Fruit fly (Drosophila melanogaster) whole organism, embryonic: ENCODE results near the gene Mpcp2.

Source experiments
- Ada2b ChIP-seq: fragments of 200-800 bp; sonication (Bioruptor generic); IDR thresholded peaks from 2 replicates; pipeline ENCODE4 v1.3.6; 2022; ENCODE audit warnings: missing biosample characterization, missing genetic modification characterization
- Bgb ChIP-seq: fragments of 200-800 bp; sonication (Bioruptor generic); IDR thresholded peaks from 2 replicates; pipeline ENCODE4 v1.3.6; 2022; ENCODE audit warnings: missing biosample characterization, missing genetic modification characterization; ENCODE audit not compliant: partially characterized antibody
- CG10959 ChIP-seq: fragments of 200-800 bp; sonication (Bioruptor generic); IDR thresholded peaks from 2 replicates; pipeline ENCODE4 v1.3.6; 2022; ENCODE audit warnings: missing biosample characterization, missing genetic modification characterization
- CG10979 ChIP-seq: fragments of 200-800 bp; sonication (Bioruptor generic); optimal IDR thresholded peaks from 2 replicates; lab custom pipeline; 2018; ENCODE audit warnings: missing biosample characterization, mild to moderate bottlenecking, missing genetic modification characterization, moderate library complexity
- CG11093 ChIP-seq: fragments of 200-800 bp; sonication (Bioruptor generic); IDR thresholded peaks from 3 replicates; pipeline ENCODE4 v1.3.6; 2022; ENCODE audit warnings: missing biosample characterization, missing genetic modification characterization
- CG11504 ChIP-seq: fragments of 200-800 bp; sonication (Bioruptor generic); optimal IDR thresholded peaks from 3 replicates; lab custom pipeline; 2019; ENCODE audit warnings: missing biosample characterization, mild to moderate bottlenecking, missing genetic modification characterization, moderate library complexity
- CG13123 ChIP-seq: fragments of 200-800 bp; sonication (Bioruptor generic); optimal IDR thresholded peaks from 2 replicates; lab custom pipeline; 2016; ENCODE audit warnings: missing biosample characterization, missing genetic modification characterization
- CG17912 ChIP-seq: fragments of 200-800 bp; sonication (Bioruptor generic); optimal IDR thresholded peaks from 2 replicates; lab custom pipeline; 2018; ENCODE audit warnings: missing biosample characterization, mild to moderate bottlenecking, missing genetic modification characterization
- CG18262 ChIP-seq: fragments of 200-800 bp; optimal IDR thresholded peaks from 3 replicates; lab custom pipeline; 2019; ENCODE audit warnings: missing biosample characterization, mild to moderate bottlenecking, missing genetic modification characterization, moderate library complexity
- CG2712 ChIP-seq: fragments of 200-800 bp; optimal IDR thresholded peaks from 3 replicates; lab custom pipeline; 2019; ENCODE audit warnings: missing biosample characterization, mild to moderate bottlenecking, missing genetic modification characterization, moderate library complexity
- CG3065 ChIP-seq: fragments of 200-800 bp; sonication (Bioruptor generic); optimal IDR thresholded peaks from 2 replicates; lab custom pipeline; 2016; ENCODE audit warnings: missing biosample characterization, missing genetic modification characterization
- CG4617 ChIP-seq: fragments of 200-800 bp; sonication (Bioruptor generic); optimal IDR thresholded peaks from 3 replicates; lab custom pipeline; 2016; ENCODE audit warnings: missing biosample characterization, missing genetic modification characterization, borderline replicate concordance
- CG4707 ChIP-seq: fragments of 200-800 bp; sonication (Bioruptor generic); optimal IDR thresholded peaks from 2 replicates; lab custom pipeline; 2018; ENCODE audit warnings: missing biosample characterization, mild to moderate bottlenecking, missing genetic modification characterization, moderate library complexity
- CG4854 ChIP-seq: fragments of 200-800 bp; sonication (Bioruptor generic); optimal IDR thresholded peaks from 2 replicates; lab custom pipeline; 2016; ENCODE audit warnings: missing biosample characterization, missing genetic modification characterization, inconsistent platforms
- CG7357 ChIP-seq: fragments of 200-800 bp; sonication (Bioruptor generic); IDR thresholded peaks from 3 replicates; pipeline ENCODE4 v1.3.6; 2022; ENCODE audit warnings: missing biosample characterization, missing genetic modification characterization
- Camta ChIP-seq: fragments of 200-800 bp; sonication (Bioruptor generic); optimal IDR thresholded peaks from 2 replicates; lab custom pipeline; 2016; ENCODE audit warnings: missing biosample characterization, missing genetic modification characterization
- D19B ChIP-seq: fragments of 200-800 bp; sonication (Bioruptor generic); optimal IDR thresholded peaks from 2 replicates; lab custom pipeline; 2017; ENCODE audit warnings: missing biosample characterization, mild to moderate bottlenecking, missing genetic modification characterization
- Doc2 ChIP-seq: fragments of 200-800 bp; sonication (Bioruptor generic); IDR thresholded peaks from 2 replicates; pipeline ENCODE4 v1.3.6; 2022; ENCODE audit warnings: missing biosample characterization, missing genetic modification characterization
- Drgx ChIP-seq: fragments of 200-800 bp; sonication (Bioruptor generic); IDR thresholded peaks from 2 replicates; pipeline ENCODE4 v1.3.6; 2022; ENCODE audit warnings: missing biosample characterization, missing genetic modification characterization
- Ets65A ChIP-seq: fragments of 200-800 bp; sonication (Bioruptor generic); peaks from one replicate; lab custom pipeline; 2016; ENCODE audit warnings: missing biosample characterization, missing genetic modification characterization
- Fer3 ChIP-seq: fragments of 200-800 bp; sonication (Bioruptor generic); optimal IDR thresholded peaks from 2 replicates; lab custom pipeline; 2018; ENCODE audit warnings: missing biosample characterization, mild to moderate bottlenecking, missing genetic modification characterization, moderate library complexity
- Hsf ChIP-seq: fragments of 200-800 bp; sonication (Bioruptor generic); optimal IDR thresholded peaks from 3 replicates; lab custom pipeline; 2016; ENCODE audit warnings: missing biosample characterization, missing genetic modification characterization
- MESR4 ChIP-seq: fragments of 200-800 bp; sonication (Bioruptor generic); optimal IDR thresholded peaks from 2 replicates; lab custom pipeline; 2018; ENCODE audit warnings: missing biosample characterization, mild to moderate bottlenecking, missing genetic modification characterization, moderate library complexity
- Max ChIP-seq: fragments of 200-800 bp; sonication (Bioruptor generic); optimal IDR thresholded peaks from 2 replicates; lab custom pipeline; 2016; ENCODE audit warnings: missing biosample characterization, mild to moderate bottlenecking, missing genetic modification characterization
- NfI ChIP-seq: fragments of 200-800 bp; sonication (Bioruptor generic); optimal IDR thresholded peaks from 3 replicates; lab custom pipeline; 2018; ENCODE audit warnings: missing biosample characterization, mild to moderate bottlenecking, missing genetic modification characterization, moderate library complexity
- Sox102F ChIP-seq: fragments of 200-800 bp; sonication (Bioruptor generic); optimal IDR thresholded peaks from 2 replicates; lab custom pipeline; 2018; ENCODE audit warnings: missing biosample characterization, mild to moderate bottlenecking, missing genetic modification characterization, moderate library complexity
- Spps ChIP-seq: fragments of 200-800 bp; sonication (Bioruptor generic); optimal IDR thresholded peaks from 2 replicates; lab custom pipeline; 2018; ENCODE audit warnings: missing biosample characterization, mild to moderate bottlenecking, missing genetic modification characterization
- Tbp ChIP-seq: fragments of >200 bp; optimal IDR thresholded peaks from 2 replicates; lab custom pipeline; 2018; ENCODE audit warnings: missing biosample characterization, missing genetic modification characterization
- Trl ChIP-seq, 3 experiments: fragments of >200 bp in 2 of 3; fragments of 200-800 bp in 1 of 3; sonication (Bioruptor generic) in 1 of 3; optimal IDR thresholded peaks; 2 replicates in 1 of 3; 3 replicates in 2 of 3; lab custom pipeline; 2016 to 2017; ENCODE audit warnings: missing biosample characterization in 1 of 3, missing genetic modification characterization in 1 of 3
- abd-A ChIP-seq: fragments of 200-800 bp; sonication (Bioruptor generic); optimal IDR thresholded peaks from 3 replicates; lab custom pipeline; 2019; ENCODE audit warnings: missing biosample characterization, mild to moderate bottlenecking, missing genetic modification characterization, moderate library complexity
- al ChIP-seq: fragments of 200-800 bp; sonication (Bioruptor generic); IDR thresholded peaks from 2 replicates; pipeline ENCODE4 v1.3.6; 2022; ENCODE audit warnings: missing biosample characterization, missing genetic modification characterization
- cas ChIP-seq: fragments of 200-800 bp; sonication (Bioruptor generic); IDR thresholded peaks from 2 replicates; pipeline ENCODE4 v1.3.6; 2022; ENCODE audit warnings: missing biosample characterization, missing genetic modification characterization
- crc ChIP-seq: fragments of 200-800 bp; sonication (Bioruptor generic); optimal IDR thresholded peaks from 2 replicates; lab custom pipeline; 2016; ENCODE audit warnings: missing biosample characterization, missing genetic modification characterization
- dmrt11E ChIP-seq: fragments of 200-800 bp; sonication (Bioruptor generic); optimal IDR thresholded peaks from 3 replicates; lab custom pipeline; 2018; ENCODE audit warnings: missing biosample characterization, mild to moderate bottlenecking, missing genetic modification characterization, moderate library complexity
- dysf ChIP-seq: fragments of 200-800 bp; sonication (Bioruptor generic); IDR thresholded peaks from 3 replicates; pipeline ENCODE4 v1.3.6; 2022; ENCODE audit warnings: missing biosample characterization, missing genetic modification characterization
- esg ChIP-seq: fragments of 200-800 bp; sonication (Bioruptor generic); conservative IDR thresholded peaks from 2 replicates; pipeline ENCODE4 v1.3.6; 2022; ENCODE audit warnings: missing biosample characterization, missing genetic modification characterization
- ham ChIP-seq: fragments of 200-800 bp; sonication (Bioruptor generic); IDR thresholded peaks from 2 replicates; pipeline ENCODE4 v1.3.6; 2022; ENCODE audit warnings: missing biosample characterization, missing genetic modification characterization
- hb ChIP-seq: fragments of 200-800 bp; sonication (Bioruptor generic); IDR thresholded peaks from 3 replicates; pipeline ENCODE4 v1.3.6; 2022; ENCODE audit warnings: missing biosample characterization, missing genetic modification characterization; ENCODE audit not compliant: partially characterized antibody
- klu ChIP-seq: fragments of 200-800 bp; sonication (Bioruptor generic); IDR thresholded peaks from 2 replicates; pipeline ENCODE4 v1.3.6; 2022; ENCODE audit warnings: missing biosample characterization, missing genetic modification characterization
- mld ChIP-seq: fragments of 200-800 bp; sonication (Bioruptor generic); IDR thresholded peaks from 3 replicates; pipeline ENCODE4 v1.3.6; 2022; ENCODE audit warnings: missing biosample characterization, missing genetic modification characterization; ENCODE audit not compliant: partially characterized antibody
- pfk ChIP-seq: fragments of 200-800 bp; sonication (Bioruptor generic); optimal IDR thresholded peaks from 2 replicates; lab custom pipeline; 2018; ENCODE audit warnings: missing biosample characterization, mild to moderate bottlenecking, missing genetic modification characterization, moderate library complexity
- pum ChIP-seq: fragments of 200-800 bp; sonication (Bioruptor generic); optimal IDR thresholded peaks from 2 replicates; lab custom pipeline; 2016; ENCODE audit warnings: missing biosample characterization, missing genetic modification characterization
- row ChIP-seq: fragments of 200-800 bp; sonication (Bioruptor generic); IDR thresholded peaks from 3 replicates; pipeline ENCODE4 v1.3.6; 2022; ENCODE audit warnings: missing biosample characterization, missing genetic modification characterization
- scrt ChIP-seq: fragments of 200-800 bp; sonication (Bioruptor generic); optimal IDR thresholded peaks from 2 replicates; lab custom pipeline; 2018; ENCODE audit warnings: missing biosample characterization, mild to moderate bottlenecking, missing genetic modification characterization, moderate library complexity
- sens ChIP-seq: fragments of 200-800 bp; sonication (Bioruptor generic); peaks from one replicate; lab custom pipeline; 2016; ENCODE audit warnings: missing biosample characterization, missing genetic modification characterization
- sim ChIP-seq: fragments of 200-800 bp; sonication (Bioruptor generic); IDR thresholded peaks from 2 replicates; pipeline ENCODE4 v1.3.6; 2022; ENCODE audit warnings: missing biosample characterization, missing genetic modification characterization
- sisA ChIP-seq: fragments of 200-800 bp; sonication (Bioruptor generic); IDR thresholded peaks from 2 replicates; pipeline ENCODE4 v1.3.6; 2022; ENCODE audit warnings: missing biosample characterization, missing genetic modification characterization
- slou ChIP-seq: fragments of 200-800 bp; sonication (Bioruptor generic); optimal IDR thresholded peaks from 3 replicates; lab custom pipeline; 2016; ENCODE audit warnings: missing biosample characterization, missing genetic modification characterization
- sob ChIP-seq: fragments of 200-800 bp; sonication (Bioruptor generic); IDR thresholded peaks from 2 replicates; pipeline ENCODE4 v1.3.6; 2022; ENCODE audit warnings: missing biosample characterization, missing genetic modification characterization
- trem ChIP-seq: fragments of 200-800 bp; optimal IDR thresholded peaks from 3 replicates; lab custom pipeline; 2019; ENCODE audit warnings: missing biosample characterization, mild to moderate bottlenecking, missing genetic modification characterization, moderate library complexity
- tx ChIP-seq: fragments of 200-800 bp; sonication (Bioruptor generic); optimal IDR thresholded peaks from 2 replicates; lab custom pipeline; 2016; ENCODE audit warnings: missing biosample characterization, missing genetic modification characterization
- wek ChIP-seq: fragments of 200-800 bp; sonication (Bioruptor generic); optimal IDR thresholded peaks from 3 replicates; lab custom pipeline; 2018; ENCODE audit warnings: missing biosample characterization, mild to moderate bottlenecking, missing genetic modification characterization, moderate library complexity
- zfh2 ChIP-seq: fragments of 200-800 bp; sonication (Bioruptor generic); optimal IDR thresholded peaks from 2 replicates; lab custom pipeline; 2016; ENCODE audit warnings: missing biosample characterization, missing genetic modification characterization

Gene Mpcp2

dm6 chr3L:14552925-14553239 is 15.4 kb downstream of the Mpcp2 start (continued):
- TF ChIP-seq Drgx (GFP tag; lab: Robert Waterston, UW), result peak; percentile 93
- no peak for TF ChIP-seq esg (GFP tag; lab: Robert Waterston, UW)
- no peak for TF ChIP-seq sisA (GFP tag; lab: Robert Waterston, UW)
- TF ChIP-seq CG10979 (tag; lab: Kevin White, UChicago), result peak; percentile 50
- TF ChIP-seq row (GFP tag; lab: Robert Waterston, UW), result 0 out of 3 replicates have a peak, but pooled peaks have one; percentile 17
- peak; percentile 26 for TF ChIP-seq CG18262 (tag; lab: Kevin White, UChicago)
- no peak for TF ChIP-seq CG4707 (GFP tag; lab: Kevin White, UChicago)
- no peak for TF ChIP-seq cas (GFP tag; lab: Robert Waterston, UW)
- no peak for TF ChIP-seq CG3065
- no peak for TF ChIP-seq CG4854 (GFP tag; lab: Kevin White, UChicago)
- peak; percentile 6 for TF ChIP-seq Hsf (GFP tag; lab: Kevin White, UChicago)
- no peak for TF ChIP-seq crc (GFP tag; lab: Kevin White, UChicago)
- no peak for TF ChIP-seq slou
- TF ChIP-seq CG17912, result no peak
- no peak for TF ChIP-seq mld (GFP tag; lab: Robert Waterston, UW)
- TF ChIP-seq Trl (optimal IDR thresholded peaks at IDR 0.05; lab: Kevin White, UChicago), result no peak
- peak; percentile 4 for TF ChIP-seq Trl (GFP tag; optimal IDR thresholded peaks at IDR 0.05; lab: Kevin White, UChicago)
- TF ChIP-seq abd-A, result no peak
- no peak for TF ChIP-seq D19B (GFP tag; lab: Kevin White, UChicago)
- no peak for TF ChIP-seq sim (GFP tag; lab: Robert Waterston, UW)
- TF ChIP-seq trem (tag; lab: Kevin White, UChicago), result peak; percentile 24
- no peak for TF ChIP-seq CG7357 (GFP tag; lab: Robert Waterston, UW)
- TF ChIP-seq zfh2 (GFP tag; lab: Kevin White, UChicago), result no peak
- TF ChIP-seq CG11504 (tag; lab: Kevin White, UChicago), result peak; percentile 20
- TF ChIP-seq dmrt11E (tag; lab: Kevin White, UChicago), result peak; percentile 65
- TF ChIP-seq ham (GFP tag; lab: Robert Waterston, UW), result no peak
- no peak for TF ChIP-seq sob
- peak; percentile 14 for TF ChIP-seq Sox102F (GFP tag; lab: Kevin White, UChicago)
- no peak for TF ChIP-seq Ets65A (GFP tag; lab: Kevin White, UChicago)
- TF ChIP-seq tx, result no peak
- peak; percentile 3 for TF ChIP-seq CG2712 (tag; lab: Kevin White, UChicago)
- no peak for TF ChIP-seq hb (GFP tag; lab: Robert Waterston, UW)
- no peak for TF ChIP-seq scrt (GFP tag; lab: Kevin White, UChicago)
- no peak for TF ChIP-seq pfk
- TF ChIP-seq sens (GFP tag; lab: Kevin White, UChicago), result peak; percentile 88
- TF ChIP-seq NfI (GFP tag; lab: Kevin White, UChicago), result no peak
- no peak for TF ChIP-seq Max (GFP tag; lab: Kevin White, UChicago)
- no peak for TF ChIP-seq dysf (GFP tag; lab: Robert Waterston, UW)
- no peak for TF ChIP-seq CG10959 (GFP tag; lab: Robert Waterston, UW)
- TF ChIP-seq Camta (GFP tag; lab: Kevin White, UChicago), result no peak
- TF ChIP-seq CG4617 (GFP tag; lab: Kevin White, UChicago), result no peak
- TF ChIP-seq CG11093, result no peak
- TF ChIP-seq Bgb, result no peak
- no peak for TF ChIP-seq CG13123
- TF ChIP-seq Tbp (GFP tag; lab: Kevin White, UChicago), result no peak
- TF ChIP-seq Doc2 (GFP tag; lab: Robert Waterston, UW), result no peak
- TF ChIP-seq pum (GFP tag; lab: Kevin White, UChicago), result no peak
- peak; percentile 2 for TF ChIP-seq wek
- no peak for TF ChIP-seq al (GFP tag; lab: Robert Waterston, UW)
- no peak for TF ChIP-seq klu (GFP tag; lab: Robert Waterston, UW)
- TF ChIP-seq Spps (tag; lab: Kevin White, UChicago), result no peak
- TF ChIP-seq Fer3 (tag; lab: Kevin White, UChicago), result no peak
- TF ChIP-seq MESR4 (GFP tag; lab: Kevin White, UChicago), result no peak
- TF ChIP-seq Ada2b (GFP tag; lab: Robert Waterston, UW), result no peak
